Worm (Caenorhabditis elegans): Measurements from ENCODE around the gene C44B7.5.

- TF ChIP-seq unc-62 (GFP tag; optimal IDR thresholded peaks at IDR 0.05) (no peak), nhr-77 (tag; optimal IDR thresholded peaks at IDR 0.05) (no peak), zag-1 (tag; optimal IDR thresholded peaks at IDR 0.05) (no peak), nhr-11 (tag; optimal IDR thresholded peaks at IDR 0.05) (no peak), mab-5 (tag; optimal IDR thresholded peaks at IDR 0.05) (no peak), lsy-2 (tag; optimal IDR thresholded peaks at IDR 0.05) (no peak), skn-1 (tag; optimal IDR thresholded peaks at IDR 0.05) (no peak), nhr-237 (tag; optimal IDR thresholded peaks at IDR 0.05) (no peak), elt-3 (tag; optimal IDR thresholded peaks at IDR 0.05) (no peak), snpc-4 (tag; optimal IDR thresholded peaks at IDR 0.05) (no peak), dmd-4 (tag; optimal IDR thresholded peaks at IDR 0.05) (no peak)
Measured at ce11 chrII:6900708-6901107, 28.3 kb upstream of the C44B7.5 start.
